Worm (Caenorhabditis elegans) whole organism, young adult: ENCODE measurements around the gene mfsd-11.

Source experiments
- B0019.2 ChIP-seq: fragments of 200-800 bp; sonication (Bioruptor generic); conservative IDR thresholded peaks from 2 replicates; pipeline ENCODE4 v1.3.6; 2022; ENCODE audit warnings: missing genetic modification reagents, missing genetic modification characterization, missing compliant biosample characterization
- B0261.1 ChIP-seq: sonication (generic microtip); optimal IDR thresholded peaks from 2 replicates; lab custom pipeline; 2016; ENCODE audit warnings: mild to moderate bottlenecking, missing genetic modification characterization, moderate library complexity, missing compliant biosample characterization
- C06A6.2 ChIP-seq: fragments of 200-800 bp; sonication (Bioruptor generic); conservative IDR thresholded peaks from 2 replicates; pipeline ENCODE4 v1.3.6; 2022; ENCODE audit warnings: missing genetic modification characterization, missing compliant biosample characterization
- F10E7.11 ChIP-seq: sonication (generic microtip); optimal IDR thresholded peaks from 2 replicates; lab custom pipeline; 2017; ENCODE audit warnings: mild to moderate bottlenecking, missing genetic modification characterization, moderate library complexity, missing compliant biosample characterization
- F23B12.7 ChIP-seq: sonication (generic microtip); optimal IDR thresholded peaks from 2 replicates; lab custom pipeline; 2017; ENCODE audit warnings: missing genetic modification characterization, mild to moderate bottlenecking, missing compliant biosample characterization, antibody characterized with exemption, moderate library complexity; ENCODE audit not compliant: insufficient read depth
- F57C9.4 ChIP-seq: sonication (generic microtip); optimal IDR thresholded peaks from 2 replicates; lab custom pipeline; 2017; ENCODE audit warnings: mild to moderate bottlenecking, missing genetic modification characterization, missing compliant biosample characterization
- K11D2.4 ChIP-seq: fragments of 200-800 bp; sonication (Bioruptor generic); IDR thresholded peaks from 2 replicates; pipeline ENCODE4 v1.3.6; 2022; ENCODE audit warnings: missing genetic modification reagents, missing genetic modification characterization, missing compliant biosample characterization
- K12H6.12 ChIP-seq: fragments of 200-800 bp; sonication (Bioruptor generic); optimal IDR thresholded peaks from 2 replicates; lab custom pipeline; 2018; ENCODE audit warnings: mild to moderate bottlenecking, missing genetic modification characterization, missing compliant biosample characterization
- T26A5.8 ChIP-seq: sonication (generic microtip); optimal IDR thresholded peaks from 2 replicates; lab custom pipeline; 2016; ENCODE audit warnings: missing genetic modification characterization, missing compliant biosample characterization
- ama-1 ChIP-seq, 3 experiments: fragments of 150-350 bp in 1 of 3; sonication (generic microtip) in 2 of 3; optimal IDR thresholded peaks; 2 replicates each; lab custom pipeline; 2014 to 2018; ENCODE audit warnings: missing biosample characterization in 2 of 3, missing genetic modification characterization in 2 of 3, missing genetic modification reagents in 2 of 3
- athp-1 ChIP-seq: sonication (generic microtip); optimal IDR thresholded peaks from 2 replicates; lab custom pipeline; 2017; ENCODE audit warnings: mild to moderate bottlenecking, missing genetic modification characterization, missing compliant biosample characterization
- attf-6 ChIP-seq: fragments of 200-800 bp; sonication (Bioruptor generic); IDR thresholded peaks from 2 replicates; pipeline ENCODE4 v1.3.6; 2022; ENCODE audit warnings: missing genetic modification reagents, missing genetic modification characterization, missing compliant biosample characterization
- cebp-1 ChIP-seq, 2 experiments: fragments of 200-800 bp in 1 of 2; sonication (Bioruptor generic) in 1 of 2; sonication (generic microtip) in 1 of 2; IDR thresholded peaks in 1 of 2; optimal IDR thresholded peaks in 1 of 2; 2 replicates each; pipeline versions ENCODE4 v1.3.6 to Lab custom; 2017 to 2022; ENCODE audit warnings: missing compliant biosample characterization in 2 of 2, missing genetic modification characterization in 2 of 2, mild to moderate bottlenecking in 1 of 2, missing genetic modification reagents in 1 of 2, moderate library complexity in 1 of 2
- cebp-2 ChIP-seq: fragments of 200-800 bp; sonication (Bioruptor generic); IDR thresholded peaks from 2 replicates; pipeline ENCODE4 v1.3.6; 2022; ENCODE audit warnings: missing genetic modification characterization, missing compliant biosample characterization
- ceh-58 ChIP-seq: fragments of 200-800 bp; sonication (Bioruptor generic); IDR thresholded peaks from 2 replicates; pipeline ENCODE4 v1.3.6; 2022; ENCODE audit warnings: missing genetic modification characterization, missing compliant biosample characterization
- dpl-1 ChIP-seq: fragments of 150-350 bp; optimal IDR thresholded peaks from 2 replicates; lab custom pipeline; 2014; ENCODE audit warnings: missing biosample characterization, missing genetic modification reagents, missing genetic modification characterization
- egl-18 ChIP-seq: fragments of 200-800 bp; sonication (Bioruptor generic); IDR thresholded peaks from 2 replicates; pipeline ENCODE4 v1.3.6; 2022; ENCODE audit warnings: missing genetic modification reagents, missing genetic modification characterization, missing compliant biosample characterization
- egrh-3 ChIP-seq: fragments of 200-800 bp; sonication (Bioruptor generic); IDR thresholded peaks from 2 replicates; pipeline ENCODE4 v1.3.6; 2022; ENCODE audit warnings: missing genetic modification reagents, missing genetic modification characterization, missing compliant biosample characterization
- ekl-4 ChIP-seq: fragments of 200-800 bp; sonication (Bioruptor generic); IDR thresholded peaks from 2 replicates; pipeline ENCODE4 v1.3.6; 2022; ENCODE audit warnings: missing genetic modification reagents, missing genetic modification characterization, missing compliant biosample characterization
- hlh-12 ChIP-seq: sonication (generic microtip); optimal IDR thresholded peaks from 2 replicates; lab custom pipeline; 2016; ENCODE audit warnings: missing genetic modification characterization, missing compliant biosample characterization
- hmg-1.2 ChIP-seq: fragments of 200-800 bp; sonication (Bioruptor generic); IDR thresholded peaks from 2 replicates; pipeline ENCODE4 v1.3.6; 2022; ENCODE audit warnings: missing genetic modification reagents, missing genetic modification characterization, missing compliant biosample characterization
- hmg-20 ChIP-seq: fragments of 200-800 bp; sonication (Bioruptor generic); IDR thresholded peaks from 2 replicates; pipeline ENCODE4 v1.3.6; 2022; ENCODE audit warnings: missing genetic modification reagents, missing genetic modification characterization, missing compliant biosample characterization
- lag-1 ChIP-seq: fragments of 200-800 bp; sonication (Bioruptor generic); IDR thresholded peaks from 2 replicates; pipeline ENCODE4 v1.3.6; 2022; ENCODE audit warnings: missing genetic modification reagents, missing genetic modification characterization, missing compliant biosample characterization
- let-607 ChIP-seq, 2 experiments: fragments of 200-800 bp in 1 of 2; sonication (Bioruptor generic) in 1 of 2; sonication (generic microtip) in 1 of 2; optimal IDR thresholded peaks; 2 replicates each; lab custom pipeline; 2016 to 2018; ENCODE audit warnings: mild to moderate bottlenecking in 2 of 2, missing compliant biosample characterization in 2 of 2, missing genetic modification characterization in 2 of 2, moderate library complexity in 2 of 2, missing genotype in 1 of 2
- lin-35 ChIP-seq, 3 experiments: fragments of 150-350 bp in 2 of 3; sonication (generic microtip) in 1 of 3; optimal IDR thresholded peaks; 2 replicates each; lab custom pipeline; 2014 to 2018; ENCODE audit warnings: missing biosample characterization in 3 of 3, missing genetic modification characterization in 3 of 3, missing genetic modification reagents in 3 of 3
- lir-1 ChIP-seq: fragments of 200-800 bp; sonication (Bioruptor generic); conservative IDR thresholded peaks from 2 replicates; pipeline ENCODE4 v1.3.6; 2022; ENCODE audit warnings: missing genetic modification reagents, missing genetic modification characterization, missing compliant biosample characterization
- nhr-27 ChIP-seq: fragments of 200-800 bp; sonication (Bioruptor generic); optimal IDR thresholded peaks from 2 replicates; lab custom pipeline; 2018; ENCODE audit warnings: mild to moderate bottlenecking, missing genetic modification characterization, moderate library complexity, missing compliant biosample characterization
- rcor-1 ChIP-seq: fragments of 200-800 bp; sonication (Bioruptor generic); IDR thresholded peaks from 2 replicates; pipeline ENCODE4 v1.3.6; 2022; ENCODE audit warnings: missing genetic modification reagents, missing genetic modification characterization, missing compliant biosample characterization
- repo-1 ChIP-seq: sonication (generic microtip); optimal IDR thresholded peaks from 2 replicates; lab custom pipeline; 2017; ENCODE audit warnings: mild to moderate bottlenecking, missing genetic modification characterization, missing compliant biosample characterization
- snpc-1.3 ChIP-seq: sonication (generic microtip); optimal IDR thresholded peaks from 2 replicates; lab custom pipeline; 2017; ENCODE audit warnings: missing genetic modification characterization, mild to moderate bottlenecking, missing compliant biosample characterization, antibody characterized with exemption, moderate library complexity, missing genotype, missing genetic modification reagents; ENCODE audit not compliant: insufficient read depth
- sptf-2 ChIP-seq: fragments of 200-800 bp; sonication (Bioruptor generic); optimal IDR thresholded peaks from 2 replicates; lab custom pipeline; 2018; ENCODE audit warnings: mild to moderate bottlenecking, missing genetic modification characterization, missing compliant biosample characterization
- tbx-9 ChIP-seq: sonication (generic microtip); optimal IDR thresholded peaks from 2 replicates; lab custom pipeline; 2016; ENCODE audit warnings: borderline replicate concordance, missing genetic modification characterization, inconsistent platforms, missing compliant biosample characterization
- unc-62 ChIP-seq: fragments of 150-350 bp; optimal IDR thresholded peaks from 2 replicates; lab custom pipeline; 2014; ENCODE audit warnings: missing biosample characterization, missing genetic modification reagents, missing genetic modification characterization
- xnd-1 ChIP-seq: sonication (generic microtip); optimal IDR thresholded peaks from 2 replicates; lab custom pipeline; 2016; ENCODE audit warnings: missing genotype, missing genetic modification reagents, missing genetic modification characterization, missing compliant biosample characterization
- zfh-2 ChIP-seq: fragments of 200-800 bp; sonication (Bioruptor generic); conservative IDR thresholded peaks from 2 replicates; pipeline ENCODE4 v1.3.6; 2022; ENCODE audit warnings: missing genetic modification reagents, missing genetic modification characterization, missing compliant biosample characterization
- ztf-18 ChIP-seq: sonication (generic microtip); optimal IDR thresholded peaks from 2 replicates; lab custom pipeline; 2016; ENCODE audit warnings: missing genotype, mild to moderate bottlenecking, missing genetic modification characterization, missing compliant biosample characterization
- ztf-25 ChIP-seq: fragments of 200-800 bp; sonication (Bioruptor generic); IDR thresholded peaks from 2 replicates; pipeline ENCODE4 v1.3.6; 2022; ENCODE audit warnings: missing genetic modification reagents, missing genetic modification characterization, missing compliant biosample characterization
- ztf-3 ChIP-seq: fragments of 200-800 bp; sonication (Bioruptor generic); optimal IDR thresholded peaks from 2 replicates; lab custom pipeline; 2018; ENCODE audit warnings: mild to moderate bottlenecking, missing genetic modification characterization, missing compliant biosample characterization

mfsd-11 gene

ce11 chrX:12118340-12118739 lies 35.6 kb downstream of the mfsd-11 start, which contains the start of gene lgc-16:
Gene lgc-16, plus strand, starts transcription at chrX:12118640.
- TF ChIP-seq unc-62 (GFP tag; lab: Kevin White, UChicago): no peak
- TF ChIP-seq dpl-1 (GFP tag; lab: Kevin White, UChicago): no peak
- no peak for TF ChIP-seq lag-1
- no peak for TF ChIP-seq attf-6 (GFP tag; lab: Robert Waterston, UW)
- no peak for TF ChIP-seq repo-1 (tag; lab: Kevin White, UChicago)
- no peak for TF ChIP-seq cebp-1 (GFP tag; IDR thresholded peaks at IDR 0.05; lab: Robert Waterston, UW)
- no peak for TF ChIP-seq cebp-1 (tag; optimal IDR thresholded peaks at IDR 0.05; lab: Kevin White, UChicago)
- TF ChIP-seq sptf-2 (GFP tag; lab: Kevin White, UChicago): no peak
- TF ChIP-seq T26A5.8 (tag; lab: Kevin White, UChicago): no peak
- no peak for TF ChIP-seq egrh-3 (GFP tag; lab: Robert Waterston, UW)
- no peak for TF ChIP-seq ama-1 (optimal IDR thresholded peaks at IDR 0.05; lab: Kevin White, UChicago)
- TF ChIP-seq ama-1 (GFP tag; optimal IDR thresholded peaks at IDR 0.05; lab: Kevin White, UChicago): no peak
- TF ChIP-seq C06A6.2 (GFP tag; lab: Robert Waterston, UW): no peak
- TF ChIP-seq F57C9.4 (tag; lab: Kevin White, UChicago): no peak
- TF ChIP-seq F23B12.7 (tag; lab: Kevin White, UChicago): no peak
- TF ChIP-seq K12H6.12 (tag; lab: Kevin White, UChicago): no peak
- TF ChIP-seq snpc-1.3: no peak

DNA sequence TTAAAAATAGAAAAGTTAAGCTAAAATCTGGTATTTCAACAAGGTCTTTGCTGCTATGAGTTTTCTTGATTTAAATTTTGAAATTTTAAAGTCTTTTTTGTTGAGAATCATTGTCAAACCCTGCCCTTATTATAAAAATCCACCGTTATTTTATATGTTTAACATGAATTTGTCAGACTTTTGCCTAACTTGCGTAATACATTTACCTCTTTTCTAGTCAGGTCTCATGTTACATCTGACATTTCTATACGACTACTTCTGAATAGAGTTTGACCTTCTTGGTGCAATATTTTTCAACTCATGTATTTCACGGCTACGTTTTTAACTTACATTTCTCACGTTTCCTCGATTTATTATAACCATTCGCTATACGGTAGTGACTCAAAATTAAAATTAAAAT lies 39.9 kb downstream of the mfsd-11 start, which contains the start of gene lgc-15:
Gene lgc-15 (plus strand): TSS at position 301 of the 400 bp plus-strand sequence.
- TF ChIP-seq cebp-2 (GFP tag; lab: Robert Waterston, UW): no peak
- TF ChIP-seq, all 124 proteins: peak for 0

DNA sequence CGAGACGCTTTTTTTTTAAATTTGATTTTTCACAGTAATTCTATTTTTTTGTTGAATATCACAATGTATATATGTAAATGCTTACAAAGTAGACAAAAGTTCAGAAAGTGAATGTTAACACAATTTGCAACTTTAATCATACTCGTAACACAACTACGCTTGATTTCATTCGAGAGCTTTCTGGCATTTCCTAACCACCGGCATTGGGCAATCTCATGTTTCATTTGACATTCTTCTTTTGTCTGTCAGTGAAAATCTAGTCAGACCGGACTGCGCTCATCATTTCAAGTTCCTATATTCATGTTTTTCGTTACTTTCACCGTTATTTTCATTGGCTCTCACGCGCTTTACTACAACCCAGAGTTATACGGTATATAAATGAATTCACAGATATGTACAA lies 42.7 kb downstream of the mfsd-11 start, which contains the start of gene lgc-14:
Gene lgc-14 (plus strand): TSS at position 301 of the 400 bp plus-strand sequence.
- TF ChIP-seq ztf-3 (no peak), hmg-1.2 (GFP tag; lab: Robert Waterston, UW) (no peak), B0019.2 (no peak), rcor-1 (GFP tag; lab: Robert Waterston, UW) (no peak), ekl-4 (GFP tag; lab: Robert Waterston, UW) (no peak), ztf-25 (GFP tag; lab: Robert Waterston, UW) (no peak), tbx-9 (tag; lab: Kevin White, UChicago) (no peak), ztf-18 (no peak), lir-1 (GFP tag; lab: Robert Waterston, UW) (no peak), repo-1 (tag; lab: Kevin White, UChicago) (no peak), xnd-1 (tag; lab: Kevin White, UChicago) (no peak), F10E7.11 (no peak)

DNA sequence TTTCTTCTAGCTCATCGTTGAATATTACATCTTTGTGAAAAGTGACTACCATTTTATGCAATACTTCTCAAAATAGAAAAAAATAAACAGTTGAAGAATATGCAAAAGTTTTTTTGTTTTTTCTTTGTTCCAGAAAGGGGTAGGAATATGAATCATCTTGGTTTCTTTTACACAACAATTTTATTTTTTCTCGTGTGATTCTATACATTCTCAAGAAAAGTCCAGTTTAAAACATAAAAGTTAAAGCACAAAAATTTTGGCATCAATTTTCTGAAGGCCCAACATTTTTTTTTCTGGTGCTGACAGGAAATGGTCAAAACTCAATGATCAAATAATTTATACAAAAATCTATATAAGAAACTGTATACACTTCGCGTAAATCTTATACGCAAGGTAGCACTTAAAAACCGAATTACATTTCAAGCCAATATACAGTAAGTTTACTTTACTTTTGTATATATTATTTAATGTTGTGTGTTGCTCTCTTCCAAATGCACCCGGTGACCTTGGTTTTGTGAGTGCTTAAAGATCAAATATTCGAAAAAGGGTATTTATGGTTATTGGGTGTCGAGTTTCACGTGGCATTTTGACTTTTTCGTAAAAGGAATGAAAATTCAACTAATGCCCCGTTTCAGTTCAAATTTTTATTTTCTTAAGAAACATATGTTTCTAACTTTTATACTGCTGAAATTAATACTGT lies 45.2 kb downstream of the mfsd-11 start, which contains the start of the genes W03G11.2 and lgc-13:
Gene W03G11.2 (minus strand): TSS at position 101 of the 700 bp plus-strand sequence.
Gene lgc-13 (plus strand): TSS at position 650 of the 700 bp plus-strand sequence.
- no peak for TF ChIP-seq let-607 (tag; optimal IDR thresholded peaks at IDR 0.05; lab: Kevin White, UChicago)
- no peak for TF ChIP-seq sptf-2 (GFP tag; lab: Kevin White, UChicago)
- TF ChIP-seq nhr-27 (tag; lab: Kevin White, UChicago): no peak
- no peak for TF ChIP-seq zfh-2
- no peak for TF ChIP-seq hmg-20 (GFP tag; lab: Robert Waterston, UW)
- no peak for TF ChIP-seq ceh-58 (GFP tag; lab: Robert Waterston, UW)
- TF ChIP-seq egl-18 (GFP tag; lab: Robert Waterston, UW): no peak
- no peak for TF ChIP-seq lin-35 (GFP tag; optimal IDR thresholded peaks at IDR 0.05; lab: Kevin White, UChicago)
- no peak for TF ChIP-seq athp-1 (tag; lab: Kevin White, UChicago)
- no peak for TF ChIP-seq ekl-4 (GFP tag; lab: Robert Waterston, UW)
- no peak for TF ChIP-seq B0261.1 (tag; lab: Kevin White, UChicago)
- TF ChIP-seq hlh-12: no peak
- no peak for TF ChIP-seq K11D2.4 (GFP tag; lab: Robert Waterston, UW)
- TF ChIP-seq T26A5.8 (tag; lab: Kevin White, UChicago): no peak
